Fruit fly (Drosophila melanogaster) whole organism, embryonic: ENCODE results near the gene CG4462.
A peak's percentile ranks its signal among the peaks of the same experiment; 100 is the strongest.

ENCODE experiments used
- Abd-B ChIP-seq: fragments of 200-800 bp; sonication (Bioruptor generic); optimal IDR thresholded peaks from 2 replicates; lab custom pipeline; 2018; ENCODE audit warnings: missing biosample characterization, mild to moderate bottlenecking, missing genetic modification characterization, moderate library complexity
- Atf3 ChIP-seq: fragments of 200-800 bp; sonication (Bioruptor generic); optimal IDR thresholded peaks from 3 replicates; lab custom pipeline; 2016; ENCODE audit warnings: missing biosample characterization, missing genetic modification characterization
- B-H1 ChIP-seq: fragments of 200-800 bp; sonication (Bioruptor generic); IDR thresholded peaks from 3 replicates; pipeline ENCODE4 v1.3.6; 2022; ENCODE audit warnings: missing biosample characterization, missing genetic modification characterization
- Bteb2 ChIP-seq: fragments of 200-800 bp; sonication (Bioruptor generic); optimal IDR thresholded peaks from 2 replicates; lab custom pipeline; 2016; ENCODE audit warnings: missing biosample characterization, missing genetic modification characterization
- CG10274 ChIP-seq: fragments of 200-800 bp; sonication (Bioruptor generic); optimal IDR thresholded peaks from 3 replicates; lab custom pipeline; 2017; ENCODE audit warnings: missing biosample characterization, mild to moderate bottlenecking, missing genetic modification characterization
- CG10431 ChIP-seq: fragments of 200-800 bp; sonication (Bioruptor generic); optimal IDR thresholded peaks from 3 replicates; lab custom pipeline; 2018; ENCODE audit warnings: missing biosample characterization, mild to moderate bottlenecking, missing genetic modification characterization
- CG10654 ChIP-seq: fragments of 200-800 bp; sonication (Bioruptor generic); optimal IDR thresholded peaks from 2 replicates; lab custom pipeline; 2016; ENCODE audit warnings: missing biosample characterization, missing genetic modification characterization
- CG11247 ChIP-seq: fragments of 200-800 bp; sonication (Bioruptor generic); IDR thresholded peaks from 2 replicates; pipeline ENCODE4 v1.3.6; 2022; ENCODE audit warnings: missing biosample characterization, missing genetic modification characterization
- CG12104 ChIP-seq: fragments of 200-800 bp; sonication (Bioruptor generic); optimal IDR thresholded peaks from 3 replicates; lab custom pipeline; 2016; ENCODE audit warnings: missing biosample characterization, missing genetic modification characterization
- CG12155 ChIP-seq: fragments of 200-800 bp; sonication (Bioruptor generic); optimal IDR thresholded peaks from 3 replicates; lab custom pipeline; 2016; ENCODE audit warnings: missing biosample characterization, missing genetic modification characterization
- CG12299 ChIP-seq: fragments of 200-800 bp; sonication (Bioruptor generic); optimal IDR thresholded peaks from 2 replicates; lab custom pipeline; 2018; ENCODE audit warnings: missing biosample characterization, mild to moderate bottlenecking, missing genetic modification characterization
- CG13123 ChIP-seq: fragments of 200-800 bp; sonication (Bioruptor generic); optimal IDR thresholded peaks from 2 replicates; lab custom pipeline; 2016; ENCODE audit warnings: missing biosample characterization, missing genetic modification characterization
- CG14860 ChIP-seq: fragments of 200-800 bp; sonication (Bioruptor generic); IDR thresholded peaks from 3 replicates; pipeline ENCODE4 v1.3.6; 2022; ENCODE audit warnings: missing biosample characterization, missing genetic modification characterization; ENCODE audit not compliant: partially characterized antibody
- CG15696 ChIP-seq: fragments of 200-800 bp; sonication (Bioruptor generic); optimal IDR thresholded peaks from 2 replicates; lab custom pipeline; 2019; ENCODE audit warnings: missing biosample characterization, mild to moderate bottlenecking, missing genetic modification characterization, moderate library complexity
- CG18011 ChIP-seq: fragments of 200-800 bp; sonication (Bioruptor generic); optimal IDR thresholded peaks from 2 replicates; lab custom pipeline; 2017; ENCODE audit warnings: missing biosample characterization, missing genetic modification characterization, mild to moderate bottlenecking, moderate library complexity, missing genotype
- CG18619 ChIP-seq: fragments of 200-800 bp; sonication (Bioruptor generic); optimal IDR thresholded peaks from 3 replicates; lab custom pipeline; 2017; ENCODE audit warnings: missing biosample characterization, mild to moderate bottlenecking, missing genetic modification characterization
- CG2116 ChIP-seq: fragments of 200-800 bp; sonication (Bioruptor generic); optimal IDR thresholded peaks from 3 replicates; lab custom pipeline; 2018; ENCODE audit warnings: missing biosample characterization, mild to moderate bottlenecking, missing genetic modification characterization
- CG5245 ChIP-seq: fragments of 200-800 bp; sonication (Bioruptor generic); optimal IDR thresholded peaks from 3 replicates; lab custom pipeline; 2016; ENCODE audit warnings: missing biosample characterization, missing genetic modification characterization
- CG7987 ChIP-seq: fragments of 200-800 bp; sonication (Bioruptor generic); optimal IDR thresholded peaks from 2 replicates; lab custom pipeline; 2018; ENCODE audit warnings: missing biosample characterization, mild to moderate bottlenecking, missing genetic modification characterization, moderate library complexity
- CG9609 ChIP-seq: fragments of 200-800 bp; sonication (Bioruptor generic); optimal IDR thresholded peaks from 3 replicates; lab custom pipeline; 2016; ENCODE audit warnings: missing biosample characterization, missing genetic modification characterization
- CG9797 ChIP-seq: fragments of 200-800 bp; sonication (Bioruptor generic); optimal IDR thresholded peaks from 3 replicates; lab custom pipeline; 2018; ENCODE audit warnings: missing biosample characterization, mild to moderate bottlenecking, missing genetic modification characterization
- Camta ChIP-seq: fragments of 200-800 bp; sonication (Bioruptor generic); optimal IDR thresholded peaks from 2 replicates; lab custom pipeline; 2016; ENCODE audit warnings: missing biosample characterization, missing genetic modification characterization
- Dbx ChIP-seq: fragments of 200-800 bp; sonication (Bioruptor generic); IDR thresholded peaks from 3 replicates; pipeline ENCODE4 v1.3.6; 2022; ENCODE audit warnings: missing biosample characterization, missing genetic modification characterization
- Deaf1 ChIP-seq: fragments of 200-800 bp; optimal IDR thresholded peaks from 3 replicates; lab custom pipeline; 2019; ENCODE audit warnings: missing biosample characterization, mild to moderate bottlenecking, missing genetic modification characterization, moderate library complexity
- Hey ChIP-seq: fragments of 200-800 bp; sonication (Bioruptor generic); optimal IDR thresholded peaks from 3 replicates; lab custom pipeline; 2018; ENCODE audit warnings: missing biosample characterization, mild to moderate bottlenecking, missing genetic modification characterization
- Hr39 ChIP-seq: fragments of >200 bp; optimal IDR thresholded peaks from 2 replicates; lab custom pipeline; 2017
- Mad ChIP-seq: fragments of 200-800 bp; sonication (Bioruptor generic); optimal IDR thresholded peaks from 2 replicates; lab custom pipeline; 2016; ENCODE audit warnings: missing biosample characterization, missing genetic modification characterization
- Meics ChIP-seq: fragments of 200-800 bp; sonication (Bioruptor generic); optimal IDR thresholded peaks from 2 replicates; lab custom pipeline; 2017; ENCODE audit warnings: missing biosample characterization, mild to moderate bottlenecking, missing genetic modification characterization
- Mrtf ChIP-seq: fragments of 200-800 bp; sonication (Bioruptor generic); IDR thresholded peaks from 3 replicates; pipeline ENCODE4 v1.3.6; 2022; ENCODE audit warnings: missing biosample characterization, missing genetic modification characterization
- Poxn ChIP-seq: fragments of 200-800 bp; sonication (Bioruptor generic); IDR thresholded peaks from 2 replicates; pipeline ENCODE4 v1.3.6; 2022; ENCODE audit warnings: missing biosample characterization, missing genetic modification characterization
- Ptx1 ChIP-seq: fragments of 200-800 bp; sonication (Bioruptor generic); IDR thresholded peaks from 2 replicates; pipeline ENCODE4 v1.3.6; 2022; ENCODE audit warnings: missing biosample characterization, missing genetic modification characterization
- Rfx ChIP-seq: fragments of 200-800 bp; sonication (Bioruptor generic); IDR thresholded peaks from 2 replicates; pipeline ENCODE4 v1.3.6; 2022; ENCODE audit warnings: missing biosample characterization, missing genetic modification characterization
- Sox100B ChIP-seq: fragments of 200-800 bp; sonication (Bioruptor generic); optimal IDR thresholded peaks from 3 replicates; lab custom pipeline; 2018; ENCODE audit warnings: missing biosample characterization, mild to moderate bottlenecking, missing genetic modification characterization
- Xrp1 ChIP-seq: fragments of 200-800 bp; sonication (Bioruptor generic); IDR thresholded peaks from 2 replicates; pipeline ENCODE4 v1.3.6; 2022; ENCODE audit warnings: missing biosample characterization, missing genetic modification characterization
- ato ChIP-seq: fragments of 200-800 bp; sonication (Bioruptor generic); IDR thresholded peaks from 2 replicates; pipeline ENCODE4 v1.3.6; 2022; ENCODE audit warnings: missing biosample characterization, missing genetic modification characterization; ENCODE audit not compliant: partially characterized antibody
- bigmax ChIP-seq: fragments of 200-800 bp; sonication (Bioruptor generic); optimal IDR thresholded peaks from 2 replicates; lab custom pipeline; 2018; ENCODE audit warnings: missing biosample characterization, mild to moderate bottlenecking, missing genetic modification characterization
- crp ChIP-seq, 2 experiments: fragments of 200-800 bp; sonication (Bioruptor generic); optimal IDR thresholded peaks; 2 replicates in 1 of 2; 3 replicates in 1 of 2; lab custom pipeline; 2017; ENCODE audit warnings: missing biosample characterization in 2 of 2, missing genetic modification characterization in 2 of 2, mild to moderate bottlenecking in 1 of 2, moderate library complexity in 1 of 2
- dan ChIP-seq: fragments of 200-800 bp; sonication (Bioruptor generic); IDR thresholded peaks from 2 replicates; pipeline ENCODE4 v1.3.6; 2022; ENCODE audit warnings: missing biosample characterization, missing genetic modification characterization
- dati ChIP-seq: fragments of 200-800 bp; sonication (Bioruptor generic); IDR thresholded peaks from 2 replicates; pipeline ENCODE4 v1.3.6; 2022; ENCODE audit warnings: missing biosample characterization, missing genetic modification characterization
- fd64A ChIP-seq: fragments of 200-800 bp; sonication (Bioruptor generic); optimal IDR thresholded peaks from 3 replicates; lab custom pipeline; 2018; ENCODE audit warnings: missing biosample characterization, mild to moderate bottlenecking, missing genetic modification characterization
- gro ChIP-seq: fragments of 200-800 bp; sonication (Bioruptor generic); optimal IDR thresholded peaks from 2 replicates; lab custom pipeline; 2016; ENCODE audit warnings: missing biosample characterization, missing genetic modification characterization
- kay ChIP-seq: fragments of 200-800 bp; sonication (Bioruptor generic); optimal IDR thresholded peaks from 2 replicates; lab custom pipeline; 2016; ENCODE audit warnings: missing biosample characterization, missing genetic modification characterization
- luna ChIP-seq: fragments of 200-800 bp; sonication (Bioruptor generic); optimal IDR thresholded peaks from 2 replicates; lab custom pipeline; 2016; ENCODE audit warnings: missing biosample characterization, missing genetic modification characterization
- mam ChIP-seq: fragments of 200-800 bp; sonication (Bioruptor generic); optimal IDR thresholded peaks from 3 replicates; lab custom pipeline; 2016; ENCODE audit warnings: missing biosample characterization, missing genetic modification characterization
- nerfin-1 ChIP-seq: fragments of 200-800 bp; sonication (Bioruptor generic); optimal IDR thresholded peaks from 3 replicates; lab custom pipeline; 2019; ENCODE audit warnings: missing biosample characterization, mild to moderate bottlenecking, missing genetic modification characterization, moderate library complexity
- ro ChIP-seq: fragments of 200-800 bp; sonication (Bioruptor generic); IDR thresholded peaks from 2 replicates; pipeline ENCODE4 v1.3.6; 2022; ENCODE audit warnings: missing biosample characterization, missing genetic modification characterization
- scrt ChIP-seq: fragments of 200-800 bp; sonication (Bioruptor generic); optimal IDR thresholded peaks from 2 replicates; lab custom pipeline; 2018; ENCODE audit warnings: missing biosample characterization, mild to moderate bottlenecking, missing genetic modification characterization, moderate library complexity
- sd ChIP-seq: fragments of 200-800 bp; sonication (Bioruptor generic); optimal IDR thresholded peaks from 3 replicates; lab custom pipeline; 2018; ENCODE audit warnings: missing biosample characterization, mild to moderate bottlenecking, missing genetic modification characterization, moderate library complexity
- sim ChIP-seq: fragments of 200-800 bp; sonication (Bioruptor generic); IDR thresholded peaks from 2 replicates; pipeline ENCODE4 v1.3.6; 2022; ENCODE audit warnings: missing biosample characterization, missing genetic modification characterization
- wek ChIP-seq: fragments of 200-800 bp; sonication (Bioruptor generic); optimal IDR thresholded peaks from 3 replicates; lab custom pipeline; 2018; ENCODE audit warnings: missing biosample characterization, mild to moderate bottlenecking, missing genetic modification characterization, moderate library complexity
- z ChIP-seq: fragments of 200-800 bp; sonication (Bioruptor generic); IDR thresholded peaks from 3 replicates; pipeline ENCODE4 v1.3.6; 2022; ENCODE audit warnings: missing biosample characterization, missing genetic modification characterization

CG4462 gene

DNA sequence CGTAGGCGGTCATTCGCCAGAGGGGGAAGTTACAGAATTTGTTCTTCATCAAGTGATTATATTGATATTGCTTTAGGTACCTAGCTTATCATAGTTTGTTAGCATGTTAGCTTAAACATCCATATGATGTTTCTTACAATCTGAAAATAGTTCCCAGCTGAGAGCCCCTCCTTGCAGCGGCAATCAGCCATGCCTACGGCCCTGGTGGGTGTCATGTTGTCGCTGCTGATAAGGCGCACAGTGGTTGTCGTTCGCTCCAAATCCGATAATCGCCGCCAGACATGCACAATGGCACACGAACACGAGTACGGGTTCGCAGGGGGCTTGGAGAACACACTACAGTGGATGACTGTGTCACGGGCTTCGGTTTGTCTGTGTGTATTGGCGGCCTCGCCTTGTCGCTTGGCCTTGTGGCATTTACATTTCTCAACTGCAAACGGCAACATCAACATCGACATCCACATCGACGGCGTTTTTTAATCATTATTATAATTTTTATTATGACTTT lies 19.2 kb downstream of the CG4462 start (continued):
- TF ChIP-seq Meics (GFP tag; lab: Kevin White, UChicago) (peak; percentile 87), gro (GFP tag; lab: Kevin White, UChicago) (peak; percentile 87), fd64A (GFP tag; lab: Kevin White, UChicago) (peak; percentile 49), CG12104 (GFP tag; lab: Kevin White, UChicago) (peak; percentile 53), wek (no peak), CG10274 (GFP tag; lab: Kevin White, UChicago) (peak; percentile 65), kay (GFP tag; lab: Kevin White, UChicago) (peak; percentile 40), sim (peak; percentile 61), crp (GFP tag; optimal IDR thresholded peaks at IDR 0.05; lab: Kevin White, UChicago) (peak in 1 of 2 experiments; percentile 41), Xrp1 (GFP tag; lab: Robert Waterston, UW) (peak; percentile 89), dan (GFP tag; lab: Robert Waterston, UW) (no peak), CG2116 (GFP tag; lab: Kevin White, UChicago) (peak; percentile 36), CG12155 (GFP tag; lab: Kevin White, UChicago) (peak; percentile 80), CG11247 (GFP tag; lab: Robert Waterston, UW) (peak; percentile 75), Ptx1 (peak; percentile 90), Bteb2 (GFP tag; lab: Kevin White, UChicago) (peak; percentile 68), Mrtf (peak; percentile 83), CG14860 (GFP tag; lab: Robert Waterston, UW) (no peak), Sox100B (GFP tag; lab: Kevin White, UChicago) (peak; percentile 55), ato (GFP tag; lab: Robert Waterston, UW) (no peak), CG18619 (peak; percentile 78), Camta (peak; percentile 66), luna (GFP tag; lab: Kevin White, UChicago) (no peak), CG7987 (peak; percentile 35), sd (peak; percentile 53), scrt (GFP tag; lab: Kevin White, UChicago) (peak; percentile 56), mam (GFP tag; lab: Kevin White, UChicago) (peak; percentile 83), Deaf1 (tag; lab: Kevin White, UChicago) (peak; percentile 52), Rfx (peak; percentile 92), z (GFP tag; lab: Robert Waterston, UW) (no peak), nerfin-1 (tag; lab: Kevin White, UChicago) (peak; percentile 48), Dbx (GFP tag; lab: Robert Waterston, UW) (peak; percentile 88), CG15696 (tag; lab: Kevin White, UChicago) (peak; percentile 33), Abd-B (GFP tag; lab: Kevin White, UChicago) (peak; percentile 78), Atf3 (peak; percentile 61), CG13123 (GFP tag; lab: Kevin White, UChicago) (peak; percentile 70), Hr39 (lab: Kevin White, UChicago) (no peak), B-H1 (GFP tag; lab: Robert Waterston, UW) (peak; percentile 76; the same call in 2 of the 3 replicates), CG10431 (GFP tag; lab: Kevin White, UChicago) (no peak), CG5245 (GFP tag; lab: Kevin White, UChicago) (peak; percentile 55), CG10654 (GFP tag; lab: Kevin White, UChicago) (peak; percentile 28), CG12299 (tag; lab: Kevin White, UChicago) (peak; percentile 8), CG9609 (GFP tag; lab: Kevin White, UChicago) (peak; percentile 79), Poxn (GFP tag; lab: Robert Waterston, UW) (no peak), CG9797 (GFP tag; lab: Kevin White, UChicago) (no peak), CG18011 (GFP tag; lab: Kevin White, UChicago) (peak; percentile 67), Hey (tag; lab: Kevin White, UChicago) (peak; percentile 37), bigmax (GFP tag; lab: Kevin White, UChicago) (no peak), dati (GFP tag; lab: Robert Waterston, UW) (0 out of 2 replicates have a peak, but pooled peaks have one; percentile 10), Mad (GFP tag; lab: Kevin White, UChicago) (peak; percentile 70), ro (peak; percentile 38; the same call in 1 of the 2 replicates)
